Worm (Caenorhabditis elegans): ENCODE results near the gene pab-2.

DNA sequence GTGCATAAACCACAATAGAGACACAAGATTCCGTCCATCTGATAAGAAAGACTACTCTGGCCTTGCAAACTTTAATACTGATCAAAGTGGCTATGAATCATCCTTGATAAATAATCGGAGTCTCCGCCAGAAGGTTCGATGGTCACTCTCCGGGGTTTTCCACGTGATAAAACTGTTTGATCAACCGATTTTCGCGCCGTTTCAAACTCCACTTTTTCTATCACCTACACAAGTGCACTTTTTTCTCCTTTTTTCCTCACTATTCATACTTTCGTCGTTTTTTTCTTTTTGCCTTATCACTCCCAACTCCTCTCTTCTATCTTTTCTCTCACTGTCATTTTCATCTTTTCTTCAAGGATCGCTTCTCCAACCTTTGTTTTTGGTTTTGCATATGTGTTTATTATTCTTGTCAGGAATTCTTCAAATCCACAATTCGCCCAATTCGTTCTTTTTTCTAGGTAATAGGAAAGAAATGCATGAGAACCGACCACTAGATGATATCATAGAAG, 1.5 kb upstream of the pab-2 start, which contains the start of gene F18H3.4:
- TF ChIP-seq elt-3 (tag; optimal IDR thresholded peaks at IDR 0.05), result no peak
- TF ChIP-seq nhr-237 (tag; optimal IDR thresholded peaks at IDR 0.05), result no peak
- no peak for TF ChIP-seq pha-4 (tag; optimal IDR thresholded peaks at IDR 0.05)
- no peak for TF ChIP-seq hlh-1 (tag; optimal IDR thresholded peaks at IDR 0.05)
- no peak for TF ChIP-seq blmp-1 (tag; optimal IDR thresholded peaks at IDR 0.05)
